Fruit fly (Drosophila melanogaster) whole organism, adult: Measurements from ENCODE around the gene CG42557.

Experiments
- CG11617 ChIP-seq: fragments of 200-800 bp; sonication (Bioruptor generic); optimal IDR thresholded peaks from 2 replicates; lab custom pipeline; 2017; ENCODE audit warnings: mild to moderate bottlenecking, missing biosample characterization, missing genetic modification reagents, missing genetic modification characterization
- CG1620 ChIP-seq: fragments of 200-800 bp; sonication (Bioruptor generic); optimal IDR thresholded peaks from 2 replicates; lab custom pipeline; 2016; ENCODE audit warnings: missing biosample characterization, missing genetic modification characterization
- CG5204 ChIP-seq: fragments of 200-800 bp; sonication (Bioruptor generic); optimal IDR thresholded peaks from 2 replicates; lab custom pipeline; 2016; ENCODE audit warnings: missing biosample characterization, missing genetic modification characterization
- CG7045 ChIP-seq: fragments of 200-800 bp; sonication (Bioruptor generic); optimal IDR thresholded peaks from 2 replicates; lab custom pipeline; 2017; ENCODE audit warnings: missing biosample characterization, mild to moderate bottlenecking, missing genetic modification characterization
- CG7101 ChIP-seq: fragments of 200-800 bp; sonication (Bioruptor generic); optimal IDR thresholded peaks from 2 replicates; lab custom pipeline; 2018; ENCODE audit warnings: missing biosample characterization, mild to moderate bottlenecking, missing genetic modification characterization, moderate library complexity
- Clk ChIP-seq: fragments of 200-800 bp; sonication (Bioruptor generic); optimal IDR thresholded peaks from 2 replicates; lab custom pipeline; 2017; ENCODE audit warnings: missing biosample characterization, missing genetic modification characterization
- Crg-1 ChIP-seq: fragments of 200-800 bp; sonication (Bioruptor generic); optimal IDR thresholded peaks from 2 replicates; lab custom pipeline; 2016; ENCODE audit warnings: missing biosample characterization, missing genetic modification characterization
- Hr96 ChIP-seq: fragments of 200-800 bp; sonication (Bioruptor generic); optimal IDR thresholded peaks from 2 replicates; lab custom pipeline; 2016; ENCODE audit warnings: missing biosample characterization, missing genetic modification characterization
- Mnt ChIP-seq: fragments of 200-800 bp; sonication (Bioruptor generic); optimal IDR thresholded peaks from 2 replicates; lab custom pipeline; 2016; ENCODE audit warnings: missing biosample characterization, mild to moderate bottlenecking, missing genetic modification characterization
- cic ChIP-seq: fragments of 200-800 bp; sonication (Bioruptor generic); optimal IDR thresholded peaks from 2 replicates; lab custom pipeline; 2017; ENCODE audit warnings: missing biosample characterization, mild to moderate bottlenecking, missing genetic modification characterization, moderate library complexity
- cnc ChIP-seq, 2 experiments: fragments of >200 bp; optimal IDR thresholded peaks; 2 replicates each; lab custom pipeline; 2017
- kay ChIP-seq: fragments of 200-800 bp; sonication (Bioruptor generic); peaks from one replicate; lab custom pipeline; 2016; ENCODE audit warnings: missing biosample characterization, missing genetic modification characterization, borderline replicate concordance
- ovo ChIP-seq: fragments of 200-800 bp; sonication (Bioruptor generic); optimal IDR thresholded peaks from 2 replicates; lab custom pipeline; 2016; ENCODE audit warnings: missing biosample characterization, missing genetic modification characterization
- pad ChIP-seq: fragments of 200-800 bp; sonication (Bioruptor generic); optimal IDR thresholded peaks from 3 replicates; lab custom pipeline; 2017; ENCODE audit warnings: missing biosample characterization, missing genetic modification characterization, mild to moderate bottlenecking, moderate library complexity, missing genetic modification reagents
- tj ChIP-seq: fragments of 200-800 bp; sonication (Bioruptor generic); optimal IDR thresholded peaks from 3 replicates; lab custom pipeline; 2017; ENCODE audit warnings: missing biosample characterization, mild to moderate bottlenecking, missing genetic modification characterization, moderate library complexity
- toe ChIP-seq: fragments of 200-800 bp; sonication (Bioruptor generic); optimal IDR thresholded peaks from 2 replicates; lab custom pipeline; 2016; ENCODE audit warnings: missing biosample characterization, missing genetic modification characterization

Gene CG42557

DNA sequence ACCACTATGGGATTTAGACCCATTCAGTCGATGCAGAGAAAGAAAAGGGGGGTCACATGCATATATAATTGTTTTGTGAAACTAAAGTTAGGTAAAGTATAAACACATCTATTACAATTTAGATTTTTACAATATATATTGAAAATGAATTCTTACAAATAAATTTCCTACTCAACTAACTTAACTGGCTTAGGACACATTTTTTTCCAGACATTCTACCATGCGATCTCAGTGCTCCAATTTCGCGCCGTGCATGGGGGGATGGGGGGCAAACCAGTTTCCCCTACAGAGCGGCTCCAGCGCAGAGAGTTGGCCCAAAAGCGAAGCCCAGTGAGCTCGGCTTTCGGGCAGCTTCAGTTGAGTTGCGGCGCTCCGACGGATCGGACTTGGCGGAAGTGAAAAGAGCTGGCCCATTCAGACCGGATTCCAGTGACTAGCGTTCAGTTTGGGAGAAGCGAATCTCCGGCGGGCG is 50.0 kb downstream of the CG42557 start, which contains the start of gene CG7896:
CG7896 (plus strand) TSS at position 354 of the 472 bp plus-strand sequence.
- TF ChIP-seq Crg-1 (GFP tag; lab: Kevin White, UChicago) (no peak), CG7045 (GFP tag; lab: Kevin White, UChicago) (no peak), cnc (optimal IDR thresholded peaks at IDR 0.05; lab: Kevin White, UChicago) (no peak), toe (GFP tag; lab: Kevin White, UChicago) (no peak)

- no peak for TF ChIP-seq Mnt
- no peak for TF ChIP-seq toe (GFP tag; lab: Kevin White, UChicago)
- no peak for TF ChIP-seq CG1620 (GFP tag; lab: Kevin White, UChicago)
- TF ChIP-seq CG7101, result no peak
- no peak for TF ChIP-seq CG7045 (GFP tag; lab: Kevin White, UChicago)
- TF ChIP-seq kay (GFP tag; lab: Kevin White, UChicago), result no peak
- TF ChIP-seq Clk, result no peak
- TF ChIP-seq Hr96 (GFP tag; lab: Kevin White, UChicago), result no peak
- no peak for TF ChIP-seq ovo
- no peak for TF ChIP-seq CG11617 (GFP tag; lab: Kevin White, UChicago)
- no peak for TF ChIP-seq cic
- no peak for TF ChIP-seq pad
- TF ChIP-seq CG5204, result no peak
- TF ChIP-seq tj (GFP tag; lab: Kevin White, UChicago), result no peak
Measured at dm6 chr3R:29983886-29984285, 50.8 kb downstream of the CG42557 start.
